Fruit fly (Drosophila melanogaster): Measurements from ENCODE around the gene CG14957.
A peak's percentile ranks its signal among the peaks of the same experiment; 100 is the strongest.

CG14957 gene

DNA sequence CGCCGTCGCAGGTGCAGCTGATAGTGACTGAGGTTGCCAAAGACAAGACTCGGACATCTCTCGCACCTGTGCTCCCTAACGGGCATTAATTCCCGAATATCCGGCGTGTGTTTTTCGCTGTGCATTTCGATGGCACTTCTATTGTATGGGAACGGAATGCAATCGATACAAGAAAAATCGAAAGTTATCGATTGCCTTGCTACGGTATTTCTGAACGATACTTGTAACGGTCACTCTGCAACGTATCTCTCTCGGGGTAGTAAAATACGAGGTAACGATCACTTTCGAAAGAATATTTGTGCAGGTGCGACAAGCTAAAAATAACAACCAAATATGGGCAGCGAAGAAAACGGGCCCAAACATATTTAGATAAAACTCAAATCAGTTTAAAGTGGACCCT, 22.4 kb upstream of the CG14957 start, which contains the start of gene CG32280 (continued):
- 0 out of 2 replicates have a peak, but pooled peaks have one; percentile 19 for TF ChIP-seq sim (GFP tag; IDR thresholded peaks at IDR 0.05)
- no peak for TF ChIP-seq CG33213 (GFP tag; optimal IDR thresholded peaks at IDR 0.05)
- no peak for TF ChIP-seq Awh (GFP tag; IDR thresholded peaks at IDR 0.05)
- TF ChIP-seq Meics (GFP tag; optimal IDR thresholded peaks at IDR 0.05), result no peak
- peak; percentile 86 for TF ChIP-seq gfzf (GFP tag; optimal IDR thresholded peaks at IDR 0.05)
- TF ChIP-seq CG18262 (tag; optimal IDR thresholded peaks at IDR 0.05), result no peak
- peak; percentile 3 for TF ChIP-seq HLH54F (GFP tag; optimal IDR thresholded peaks at IDR 0.05)
- no peak for TF ChIP-seq luna (GFP tag; optimal IDR thresholded peaks at IDR 0.05)
- peak; percentile 40 for TF ChIP-seq Fer1 (GFP tag; optimal IDR thresholded peaks at IDR 0.05)
- no peak for TF ChIP-seq dmrt99B (tag; optimal IDR thresholded peaks at IDR 0.05)
- TF ChIP-seq CG31224 (GFP tag; IDR thresholded peaks at IDR 0.05), result no peak
- TF ChIP-seq sr (GFP tag; IDR thresholded peaks at IDR 0.05), result no peak
- TF ChIP-seq Fer2 (tag; optimal IDR thresholded peaks at IDR 0.05), result no peak
- TF ChIP-seq CG12659 (GFP tag; optimal IDR thresholded peaks at IDR 0.05), result peak; percentile 65
- peak; percentile 6 for TF ChIP-seq CG4424 (GFP tag; optimal IDR thresholded peaks at IDR 0.05)
- TF ChIP-seq klu (GFP tag; IDR thresholded peaks at IDR 0.05), result no peak
- no peak for TF ChIP-seq CG6254 (GFP tag; optimal IDR thresholded peaks at IDR 0.05)
- no peak for TF ChIP-seq CG1792 (GFP tag; optimal IDR thresholded peaks at IDR 0.05)
- peak; percentile 17; the same call in 1 of the 2 replicates for TF ChIP-seq lmd (GFP tag; IDR thresholded peaks at IDR 0.05)
- TF ChIP-seq Hr51 (GFP tag; optimal IDR thresholded peaks at IDR 0.05), result no peak
- peak; percentile 68 for TF ChIP-seq CG1603 (tag; optimal IDR thresholded peaks at IDR 0.05)
- 0 out of 2 replicates have a peak, but pooled peaks have one; percentile 36 for TF ChIP-seq CG6272 (GFP tag; IDR thresholded peaks at IDR 0.05)
- TF ChIP-seq CG17829 (tag; optimal IDR thresholded peaks at IDR 0.05), result peak; percentile 33
- TF ChIP-seq CG11085 (GFP tag; IDR thresholded peaks at IDR 0.05), result no peak
- TF ChIP-seq CG6683 (GFP tag; optimal IDR thresholded peaks at IDR 0.05), result peak; percentile 10
- peak; percentile 81 for TF ChIP-seq sna (GFP tag; IDR thresholded peaks at IDR 0.05; ENCODE audit: partially characterized antibody)
- no peak for TF ChIP-seq CG13775 (GFP tag; optimal IDR thresholded peaks at IDR 0.05)
- TF ChIP-seq CG2712 (tag; optimal IDR thresholded peaks at IDR 0.05), result peak; percentile 49
- no peak for TF ChIP-seq p53 (GFP tag; optimal IDR thresholded peaks at IDR 0.05)
- TF ChIP-seq PHDP (tag; optimal IDR thresholded peaks at IDR 0.05), result peak; percentile 4
- TF ChIP-seq CG3726 (GFP tag; IDR thresholded peaks at IDR 0.05), result no peak
- TF ChIP-seq Dp (GFP tag; optimal IDR thresholded peaks at IDR 0.05), result peak; percentile 28
- TF ChIP-seq fru (optimal IDR thresholded peaks at IDR 0.05), result no peak
- TF ChIP-seq pzg (GFP tag; optimal IDR thresholded peaks at IDR 0.05), result peak; percentile 91
- no peak for TF ChIP-seq btn (GFP tag; optimal IDR thresholded peaks at IDR 0.05)
- no peak for TF ChIP-seq toy (GFP tag; IDR thresholded peaks at IDR 0.05)
- peak; percentile 31 for TF ChIP-seq zfh2 (GFP tag; optimal IDR thresholded peaks at IDR 0.05)
- no peak for TF ChIP-seq Dip3 (GFP tag; optimal IDR thresholded peaks at IDR 0.05)
- TF ChIP-seq CG12219 (GFP tag; optimal IDR thresholded peaks at IDR 0.05), result no peak
- TF ChIP-seq ap (GFP tag; IDR thresholded peaks at IDR 0.05), result no peak
- TF ChIP-seq Sox102F (GFP tag; optimal IDR thresholded peaks at IDR 0.05), result no peak
- no peak for TF ChIP-seq tll (GFP tag; optimal IDR thresholded peaks at IDR 0.05)
- no peak for TF ChIP-seq CG10366 (GFP tag; IDR thresholded peaks at IDR 0.05)
- no peak for TF ChIP-seq crol (GFP tag; IDR thresholded peaks at IDR 0.05)
- peak; percentile 24 for TF ChIP-seq CG13624 (GFP tag; optimal IDR thresholded peaks at IDR 0.05)
- peak in 1 of 2 experiments; percentile 49 for TF ChIP-seq Pdp1 (GFP tag; optimal IDR thresholded peaks at IDR 0.05)
- peak; percentile 85 for TF ChIP-seq BEAF-32 (GFP tag; optimal IDR thresholded peaks at IDR 0.05)
- peak; percentile 84 for TF ChIP-seq Scr (GFP tag; IDR thresholded peaks at IDR 0.05; ENCODE audit: partially characterized antibody)
- peak; percentile 31 for TF ChIP-seq CG30020 (tag; optimal IDR thresholded peaks at IDR 0.05)
- no peak for TF ChIP-seq yki (optimal IDR thresholded peaks at IDR 0.05)
- no peak for TF ChIP-seq Bdp1 (GFP tag; optimal IDR thresholded peaks at IDR 0.05)

Data from whole organism, embryonic.